Worm (Caenorhabditis elegans) whole organism, L1 larva: ENCODE data around the gene Y69H2.7.

Experiments used
- C04F5.9 ChIP-seq: sonication (generic microtip); optimal IDR thresholded peaks from 2 replicates; lab custom pipeline; 2016; ENCODE audit warnings: missing genetic modification characterization, missing compliant biosample characterization
- C16A3.4 ChIP-seq: fragments of 150-350 bp; optimal IDR thresholded peaks from 2 replicates; lab custom pipeline; 2014; ENCODE audit warnings: missing biosample characterization, missing genetic modification characterization
- Y116A8C.19 ChIP-seq: sonication (generic microtip); optimal IDR thresholded peaks from 2 replicates; lab custom pipeline; 2016; ENCODE audit warnings: missing compliant biosample characterization, missing genetic modification characterization, borderline replicate concordance
- aly-2 ChIP-seq: fragments of 150-350 bp; optimal IDR thresholded peaks from 2 replicates; lab custom pipeline; 2014; ENCODE audit warnings: missing biosample characterization, missing genetic modification characterization
- ceh-63 ChIP-seq: fragments of 200-800 bp; sonication (Bioruptor generic); optimal IDR thresholded peaks from 2 replicates; lab custom pipeline; 2018; ENCODE audit warnings: mild to moderate bottlenecking, missing genetic modification characterization, missing compliant biosample characterization
- ceh-88 ChIP-seq: fragments of 200-800 bp; sonication (Bioruptor generic); IDR thresholded peaks from 2 replicates; pipeline ENCODE4 v1.3.6; 2022; ENCODE audit warnings: missing genetic modification characterization, missing compliant biosample characterization
- ces-1 ChIP-seq: fragments of 150-350 bp; optimal IDR thresholded peaks from 2 replicates; lab custom pipeline; 2014; ENCODE audit warnings: missing biosample characterization, missing genetic modification reagents, missing genetic modification characterization
- dpl-1 ChIP-seq, 3 experiments: fragments of 150-350 bp in 2 of 3; sonication (generic microtip) in 1 of 3; optimal IDR thresholded peaks; 2 replicates each; lab custom pipeline; 2014 to 2017; ENCODE audit warnings: missing biosample characterization in 3 of 3, missing genetic modification characterization in 3 of 3, missing genetic modification reagents in 3 of 3
- efl-1 ChIP-seq, 4 experiments: fragments of 150-350 bp; optimal IDR thresholded peaks in 3 of 4; peaks in 1 of 4; 1 replicate in 1 of 4; 2 replicates in 3 of 4; lab custom pipeline; 2014; ENCODE audit warnings: missing biosample characterization in 2 of 4, missing genetic modification characterization in 2 of 4, missing genetic modification reagents in 2 of 4
- efl-3 ChIP-seq: fragments of 200-800 bp; sonication (Bioruptor generic); optimal IDR thresholded peaks from 2 replicates; lab custom pipeline; 2018; ENCODE audit warnings: mild to moderate bottlenecking, missing genetic modification characterization, missing compliant biosample characterization
- egl-13 ChIP-seq: sonication (generic microtip); optimal IDR thresholded peaks from 2 replicates; lab custom pipeline; 2016; ENCODE audit warnings: missing genotype, missing genetic modification reagents, missing genetic modification characterization, missing compliant biosample characterization
- elt-2 ChIP-seq: sonication (generic microtip); optimal IDR thresholded peaks from 2 replicates; lab custom pipeline; 2016; ENCODE audit warnings: missing genetic modification characterization, mild to moderate bottlenecking, inconsistent platforms, missing compliant biosample characterization, missing genetic modification reagents
- fkh-10 ChIP-seq: sonication (generic microtip); optimal IDR thresholded peaks from 2 replicates; lab custom pipeline; 2017; ENCODE audit warnings: missing biosample characterization, missing genetic modification reagents, missing genetic modification characterization
- grh-1 ChIP-seq: fragments of 200-800 bp; sonication (Bioruptor generic); IDR thresholded peaks from 2 replicates; pipeline ENCODE4 v1.3.6; 2022; ENCODE audit warnings: missing genetic modification reagents, missing genetic modification characterization, missing compliant biosample characterization
- hlh-17 ChIP-seq: fragments of 200-800 bp; sonication (Bioruptor generic); optimal IDR thresholded peaks from 2 replicates; lab custom pipeline; 2018; ENCODE audit warnings: missing genetic modification characterization, mild to moderate bottlenecking, missing compliant biosample characterization, moderate library complexity, borderline replicate concordance
- irx-1 ChIP-seq: sonication (generic microtip); optimal IDR thresholded peaks from 2 replicates; lab custom pipeline; 2016; ENCODE audit warnings: missing genetic modification characterization, missing compliant biosample characterization
- isw-1 ChIP-seq: fragments of 200-800 bp; sonication (Bioruptor generic); IDR thresholded peaks from 2 replicates; pipeline ENCODE4 v1.3.6; 2022; ENCODE audit warnings: missing genetic modification characterization, missing compliant biosample characterization
- jun-1 ChIP-seq: fragments of 150-350 bp; optimal IDR thresholded peaks from 2 replicates; lab custom pipeline; 2014; ENCODE audit warnings: missing biosample characterization, missing genetic modification reagents, missing genetic modification characterization
- lin-15B ChIP-seq: fragments of 150-350 bp; sonication (generic microtip); optimal IDR thresholded peaks from 3 replicates; lab custom pipeline; 2014; ENCODE audit warnings: missing biosample characterization, missing genetic modification characterization
- lin-39 ChIP-seq: fragments of 150-350 bp; optimal IDR thresholded peaks from 2 replicates; lab custom pipeline; 2014; ENCODE audit warnings: missing biosample characterization, missing genetic modification reagents, missing genetic modification characterization
- lir-3 ChIP-seq: sonication (generic microtip); optimal IDR thresholded peaks from 2 replicates; lab custom pipeline; 2016; ENCODE audit warnings: mild to moderate bottlenecking, missing genetic modification characterization, moderate library complexity, missing compliant biosample characterization; ENCODE audit not compliant: poor library complexity
- lsy-2 ChIP-seq, 2 experiments: fragments of 150-350 bp; optimal IDR thresholded peaks; 2 replicates each; lab custom pipeline; 2014; ENCODE audit warnings: missing biosample characterization in 2 of 2, missing genetic modification characterization in 2 of 2
- mdl-1 ChIP-seq, 2 experiments: fragments of 150-350 bp; optimal IDR thresholded peaks; 2 replicates each; lab custom pipeline; 2014 to 2017; ENCODE audit warnings: missing biosample characterization in 2 of 2, missing genetic modification characterization in 2 of 2, inconsistent platforms in 1 of 2
- mef-2 ChIP-seq: fragments of 150-350 bp; optimal IDR thresholded peaks from 2 replicates; lab custom pipeline; 2014; ENCODE audit warnings: missing biosample characterization, missing genetic modification characterization
- mep-1 ChIP-seq: fragments of 150-350 bp; optimal IDR thresholded peaks from 2 replicates; lab custom pipeline; 2014; ENCODE audit warnings: missing biosample characterization, missing genetic modification characterization
- nhr-20 ChIP-seq: sonication (generic microtip); optimal IDR thresholded peaks from 2 replicates; lab custom pipeline; 2016; ENCODE audit warnings: mild to moderate bottlenecking, missing genetic modification characterization, missing compliant biosample characterization
- nhr-47 ChIP-seq: sonication (generic microtip); optimal IDR thresholded peaks from 2 replicates; lab custom pipeline; 2016; ENCODE audit warnings: mild to moderate bottlenecking, missing genetic modification characterization, moderate library complexity, missing compliant biosample characterization
- nhr-84 ChIP-seq: sonication (generic microtip); optimal IDR thresholded peaks from 2 replicates; lab custom pipeline; 2017; ENCODE audit warnings: missing biosample characterization, missing genetic modification characterization
- pax-3 ChIP-seq: fragments of 200-800 bp; sonication (Bioruptor generic); optimal IDR thresholded peaks from 2 replicates; lab custom pipeline; 2018; ENCODE audit warnings: mild to moderate bottlenecking, missing genetic modification characterization, moderate library complexity, missing compliant biosample characterization
- pqm-1 ChIP-seq: sonication (generic microtip); optimal IDR thresholded peaks from 3 replicates; lab custom pipeline; 2017; ENCODE audit warnings: missing biosample characterization, missing genetic modification characterization
- tbx-2 ChIP-seq: sonication (generic microtip); optimal IDR thresholded peaks from 2 replicates; lab custom pipeline; 2016; ENCODE audit warnings: missing genetic modification characterization, missing compliant biosample characterization
- tlp-1 ChIP-seq: fragments of 150-350 bp; optimal IDR thresholded peaks from 2 replicates; lab custom pipeline; 2014; ENCODE audit warnings: missing biosample characterization, missing genetic modification characterization
- unc-130 ChIP-seq: fragments of 150-350 bp; optimal IDR thresholded peaks from 2 replicates; lab custom pipeline; 2017; ENCODE audit warnings: missing biosample characterization, missing genetic modification characterization, inconsistent platforms
- unc-30 ChIP-seq: sonication (generic microtip); optimal IDR thresholded peaks from 2 replicates; lab custom pipeline; 2017; ENCODE audit warnings: missing biosample characterization, missing genetic modification characterization
- vab-15 ChIP-seq: sonication (generic microtip); optimal IDR thresholded peaks from 2 replicates; lab custom pipeline; 2017; ENCODE audit warnings: missing genotype, mild to moderate bottlenecking, missing genetic modification characterization, missing compliant biosample characterization
- zag-1 ChIP-seq: fragments of 150-350 bp; optimal IDR thresholded peaks from 2 replicates; lab custom pipeline; 2014; ENCODE audit warnings: missing biosample characterization, missing genetic modification characterization

Y69H2.7 gene

ce11 chrV:18734381-18734780, 44.6 kb downstream of the Y69H2.7 start, which contains the start of gene scl-20:
scl-20 (minus strand) TSS chrV:18734481.
- TF ChIP-seq jun-1 (tag; lab: Kevin White, UChicago) (no peak), C16A3.4 (no peak), ces-1 (GFP tag; lab: Kevin White, UChicago) (no peak), ceh-88 (GFP tag; lab: Robert Waterston, UW) (no peak), irx-1 (tag; lab: Kevin White, UChicago) (no peak), isw-1 (no peak), dpl-1 (GFP tag; optimal IDR thresholded peaks at IDR 0.05; lab: Kevin White, UChicago) (no peak), hlh-17 (GFP tag; lab: Kevin White, UChicago) (no peak), aly-2 (tag; lab: Kevin White, UChicago) (no peak), zag-1 (tag; lab: Kevin White, UChicago) (no peak), grh-1 (no peak)

ce11 chrV:18737646-18738045, 47.9 kb downstream of the Y69H2.7 start:
- TF ChIP-seq jun-1 (tag; lab: Kevin White, UChicago) (no peak), ceh-63 (GFP tag; lab: Kevin White, UChicago) (no peak), tlp-1 (no peak), unc-130 (tag; lab: Kevin White, UChicago) (no peak), grh-1 (no peak), egl-13 (tag; lab: Kevin White, UChicago) (no peak), pqm-1 (tag; lab: Kevin White, UChicago) (no peak), mef-2 (tag; lab: Kevin White, UChicago) (no peak), efl-1 (optimal IDR thresholded peaks at IDR 0.05; lab: Kevin White, UChicago) (no peak), efl-1 (GFP tag; optimal IDR thresholded peaks at IDR 0.05 in 1 of 2; lab: Kevin White, UChicago) (no peak), fkh-10 (GFP tag; lab: Kevin White, UChicago) (no peak), pax-3 (no peak), efl-3 (GFP tag; lab: Kevin White, UChicago) (no peak), elt-2 (tag; lab: Kevin White, UChicago) (no peak), lsy-2 (tag; optimal IDR thresholded peaks at IDR 0.05; lab: Kevin White, UChicago) (no peak), tbx-2 (tag; lab: Kevin White, UChicago) (no peak), lir-3 (tag; lab: Kevin White, UChicago) (no peak), lin-15B (no peak), nhr-20 (tag; lab: Kevin White, UChicago) (no peak)

ce11 chrV:18742108-18742507, 52.3 kb downstream of the Y69H2.7 start, which contains the start of gene clec-250:
clec-250 (minus strand) TSS chrV:18742208.
- TF ChIP-seq elt-2 (tag; lab: Kevin White, UChicago): no peak
- no peak for TF ChIP-seq ceh-88 (GFP tag; lab: Robert Waterston, UW)
- TF ChIP-seq C04F5.9 (tag; lab: Kevin White, UChicago): no peak
- TF ChIP-seq Y116A8C.19 (tag; lab: Kevin White, UChicago): no peak
- no peak for TF ChIP-seq lir-3 (tag; lab: Kevin White, UChicago)
- no peak for TF ChIP-seq efl-3 (GFP tag; lab: Kevin White, UChicago)
- TF ChIP-seq lin-15B: no peak
- no peak for TF ChIP-seq unc-130 (tag; lab: Kevin White, UChicago)
- TF ChIP-seq ces-1 (GFP tag; lab: Kevin White, UChicago): no peak
- no peak for TF ChIP-seq lin-39 (tag; lab: Kevin White, UChicago)
- TF ChIP-seq pqm-1 (tag; lab: Kevin White, UChicago): no peak
- TF ChIP-seq mep-1 (tag; lab: Kevin White, UChicago): no peak
- no peak for TF ChIP-seq vab-15 (tag; lab: Kevin White, UChicago)
- no peak for TF ChIP-seq nhr-47 (tag; lab: Kevin White, UChicago)
- no peak for TF ChIP-seq mdl-1 (tag; optimal IDR thresholded peaks at IDR 0.05; lab: Kevin White, UChicago)
- TF ChIP-seq aly-2 (tag; lab: Kevin White, UChicago): no peak
- no peak for TF ChIP-seq unc-30 (tag; lab: Kevin White, UChicago)
- no peak for TF ChIP-seq nhr-84 (tag; lab: Kevin White, UChicago)
